Worm (Caenorhabditis elegans) whole organism, mixed stage, embryonic: ENCODE measurements around the gene lron-5.

ENCODE experiments used
- M03D4.4 ChIP-seq: sonication (generic microtip); optimal IDR thresholded peaks from 2 replicates; lab custom pipeline; 2017; ENCODE audit warnings: mild to moderate bottlenecking, missing genetic modification characterization, missing compliant biosample characterization
- bed-3 ChIP-seq: fragments of 200-800 bp; sonication (Bioruptor generic); optimal IDR thresholded peaks from 3 replicates; lab custom pipeline; 2018; ENCODE audit warnings: mild to moderate bottlenecking, missing genetic modification characterization, moderate library complexity, missing compliant biosample characterization
- blmp-1 ChIP-seq: fragments of 150-350 bp; optimal IDR thresholded peaks from 2 replicates; lab custom pipeline; 2014; ENCODE audit warnings: missing biosample characterization, missing genetic modification characterization
- ceh-39 ChIP-seq: fragments of 150-350 bp; optimal IDR thresholded peaks from 2 replicates; lab custom pipeline; 2014; ENCODE audit warnings: missing biosample characterization, missing genetic modification characterization
- ceh-43 ChIP-seq: fragments of 200-800 bp; sonication (Bioruptor generic); optimal IDR thresholded peaks from 2 replicates; lab custom pipeline; 2018; ENCODE audit warnings: mild to moderate bottlenecking, missing genetic modification characterization, moderate library complexity, missing compliant biosample characterization
- ces-1 ChIP-seq: fragments of 150-350 bp; optimal IDR thresholded peaks from 2 replicates; lab custom pipeline; 2014; ENCODE audit warnings: missing biosample characterization, missing genetic modification reagents, missing genetic modification characterization
- cnd-1 ChIP-seq: fragments of 200-800 bp; sonication (Bioruptor generic); optimal IDR thresholded peaks from 2 replicates; lab custom pipeline; 2018; ENCODE audit warnings: mild to moderate bottlenecking, missing genetic modification characterization, missing compliant biosample characterization
- drap-1 ChIP-seq: fragments of 200-800 bp; sonication (Bioruptor generic); optimal IDR thresholded peaks from 3 replicates; lab custom pipeline; 2018; ENCODE audit warnings: mild to moderate bottlenecking, missing genetic modification characterization, missing compliant biosample characterization
- elt-1 ChIP-seq: sonication (generic microtip); optimal IDR thresholded peaks from 2 replicates; lab custom pipeline; 2017; ENCODE audit warnings: missing genetic modification characterization, mild to moderate bottlenecking, missing compliant biosample characterization, antibody characterized with exemption, moderate library complexity, borderline replicate concordance; ENCODE audit not compliant: insufficient read depth
- elt-3 ChIP-seq: fragments of 150-350 bp; optimal IDR thresholded peaks from 2 replicates; lab custom pipeline; 2014; ENCODE audit warnings: missing biosample characterization, missing genetic modification characterization
- ham-2 ChIP-seq: fragments of 200-800 bp; sonication (Bioruptor generic); optimal IDR thresholded peaks from 2 replicates; lab custom pipeline; 2018; ENCODE audit warnings: mild to moderate bottlenecking, missing genetic modification characterization, missing compliant biosample characterization
- lin-13 ChIP-seq: fragments of 150-350 bp; optimal IDR thresholded peaks from 2 replicates; lab custom pipeline; 2014; ENCODE audit warnings: missing biosample characterization, missing genetic modification characterization
- lin-32 ChIP-seq: fragments of 200-800 bp; sonication (Bioruptor generic); optimal IDR thresholded peaks from 2 replicates; lab custom pipeline; 2018; ENCODE audit warnings: mild to moderate bottlenecking, missing genetic modification characterization, missing compliant biosample characterization
- lsy-2 ChIP-seq: fragments of 150-350 bp; optimal IDR thresholded peaks from 2 replicates; lab custom pipeline; 2014; ENCODE audit warnings: missing biosample characterization, missing genetic modification characterization
- mab-5 ChIP-seq: fragments of 150-350 bp; optimal IDR thresholded peaks from 2 replicates; lab custom pipeline; 2014; ENCODE audit warnings: missing biosample characterization, missing genetic modification characterization
- mep-1 ChIP-seq: fragments of 150-350 bp; optimal IDR thresholded peaks from 2 replicates; lab custom pipeline; 2017; ENCODE audit warnings: missing biosample characterization, missing genetic modification reagents, missing genetic modification characterization, inconsistent platforms
- mls-2 ChIP-seq: sonication (generic microtip); optimal IDR thresholded peaks from 2 replicates; lab custom pipeline; 2016; ENCODE audit warnings: mild to moderate bottlenecking, missing genetic modification characterization, moderate library complexity, missing compliant biosample characterization
- nhr-2 ChIP-seq: fragments of 150-350 bp; optimal IDR thresholded peaks from 2 replicates; lab custom pipeline; 2014; ENCODE audit warnings: missing biosample characterization, missing genetic modification characterization
- nhr-76 ChIP-seq: sonication (generic microtip); optimal IDR thresholded peaks from 2 replicates; lab custom pipeline; 2017; ENCODE audit warnings: missing biosample characterization, missing genetic modification characterization
- pha-4 ChIP-seq: fragments of 150-350 bp; optimal IDR thresholded peaks from 2 replicates; lab custom pipeline; 2018; ENCODE audit warnings: missing biosample characterization, missing genetic modification reagents, missing genetic modification characterization
- sem-2 ChIP-seq: fragments of 200-800 bp; sonication (Bioruptor generic); optimal IDR thresholded peaks from 2 replicates; lab custom pipeline; 2018; ENCODE audit warnings: mild to moderate bottlenecking, missing genetic modification characterization, missing compliant biosample characterization
- sptf-1 ChIP-seq: sonication (generic microtip); optimal IDR thresholded peaks from 2 replicates; lab custom pipeline; 2017; ENCODE audit warnings: mild to moderate bottlenecking, missing genetic modification characterization, moderate library complexity, missing compliant biosample characterization
- unc-120 ChIP-seq: sonication (generic microtip); optimal IDR thresholded peaks from 2 replicates; lab custom pipeline; 2017; ENCODE audit warnings: missing genetic modification characterization, missing compliant biosample characterization; ENCODE audit not compliant: poor library complexity, severe bottlenecking
- unc-39 ChIP-seq: fragments of 150-350 bp; optimal IDR thresholded peaks from 2 replicates; lab custom pipeline; 2014; ENCODE audit warnings: missing biosample characterization, missing genetic modification characterization
- zip-8 ChIP-seq: fragments of 150-350 bp; optimal IDR thresholded peaks from 2 replicates; lab custom pipeline; 2014; ENCODE audit warnings: missing biosample characterization, missing genetic modification characterization
- ztf-11 ChIP-seq: fragments of 150-350 bp; optimal IDR thresholded peaks from 2 replicates; lab custom pipeline; 2014; ENCODE audit warnings: missing biosample characterization, missing genetic modification characterization

The lron-5 gene

ce11 chrIII:4666753-4667400 is 44.0 kb downstream of the lron-5 start (continued):
- TF ChIP-seq blmp-1 (tag; lab: Kevin White, UChicago) = no peak

ce11 chrIII:4668073-4668472 is 45.2 kb downstream of the lron-5 start:
- TF ChIP-seq sem-2 (no peak), zip-8 (no peak), elt-1 (no peak), ztf-11 (tag; lab: Kevin White, UChicago) (no peak), sptf-1 (no peak), mep-1 (tag; lab: Kevin White, UChicago) (no peak), bed-3 (GFP tag; lab: Kevin White, UChicago) (no peak), ceh-43 (GFP tag; lab: Kevin White, UChicago) (no peak), ces-1 (GFP tag; lab: Kevin White, UChicago) (no peak), mab-5 (tag; lab: Kevin White, UChicago) (no peak), lin-32 (GFP tag; lab: Kevin White, UChicago) (no peak), ceh-39 (tag; lab: Kevin White, UChicago) (no peak), mls-2 (tag; lab: Kevin White, UChicago) (no peak), lin-13 (tag; lab: Kevin White, UChicago) (no peak), nhr-76 (tag; lab: Kevin White, UChicago) (no peak), blmp-1 (tag; lab: Kevin White, UChicago) (no peak)

- TF ChIP-seq mab-5 (tag; lab: Kevin White, UChicago) = no peak
- no peak for TF ChIP-seq lsy-2 (tag; lab: Kevin White, UChicago)
- TF ChIP-seq nhr-2 (tag; lab: Kevin White, UChicago) = no peak
- TF ChIP-seq mep-1 (tag; lab: Kevin White, UChicago) = no peak
- TF ChIP-seq M03D4.4 (tag; lab: Kevin White, UChicago) = no peak
- no peak for TF ChIP-seq mls-2 (tag; lab: Kevin White, UChicago)
- no peak for TF ChIP-seq drap-1 (GFP tag; lab: Kevin White, UChicago)
- no peak for TF ChIP-seq unc-39 (tag; lab: Kevin White, UChicago)
- TF ChIP-seq pha-4 (tag; lab: Kevin White, UChicago) = no peak
- TF ChIP-seq lin-13 (tag; lab: Kevin White, UChicago) = no peak
- no peak for TF ChIP-seq unc-120
- TF ChIP-seq ceh-43 (GFP tag; lab: Kevin White, UChicago) = no peak
- TF ChIP-seq cnd-1 (tag; lab: Kevin White, UChicago) = no peak
- TF ChIP-seq lin-32 (GFP tag; lab: Kevin White, UChicago) = no peak
- no peak for TF ChIP-seq elt-3 (tag; lab: Kevin White, UChicago)
- no peak for TF ChIP-seq blmp-1 (tag; lab: Kevin White, UChicago)
- no peak for TF ChIP-seq ham-2 (GFP tag; lab: Kevin White, UChicago)
These were observed 48.7 kb downstream of the lron-5 start, which contains the start of gene T23F11.11 for ce11 chrIII:4671491-4671890. TSS of gene T23F11.11 (minus strand) at chrIII:4671591.

- TF ChIP-seq lsy-2 (tag; lab: Kevin White, UChicago) (no peak), ceh-43 (GFP tag; lab: Kevin White, UChicago) (no peak), drap-1 (GFP tag; lab: Kevin White, UChicago) (no peak), mls-2 (tag; lab: Kevin White, UChicago) (no peak), unc-120 (no peak), ces-1 (GFP tag; lab: Kevin White, UChicago) (no peak)
These were observed 49.1 kb downstream of the lron-5 start, which contains the start of gene srg-13 for ce11 chrIII:4671949-4672348. TSS of gene srg-13 (plus strand) at chrIII:4672249.
